Fruit fly (Drosophila melanogaster) whole organism, embryonic: ENCODE measurements around the gene UBL3.

Experiments used
- Aef1 ChIP-seq: fragments of 200-800 bp; sonication (Bioruptor generic); IDR thresholded peaks from 3 replicates; pipeline ENCODE4 v1.3.6; 2022; ENCODE audit warnings: missing biosample characterization, missing genetic modification characterization
- CG10366 ChIP-seq: fragments of 200-800 bp; sonication (Bioruptor generic); IDR thresholded peaks from 2 replicates; pipeline ENCODE4 v1.3.6; 2022; ENCODE audit warnings: missing biosample characterization, missing genetic modification characterization
- CG11723 ChIP-seq: fragments of 200-800 bp; sonication (Bioruptor generic); optimal IDR thresholded peaks from 2 replicates; lab custom pipeline; 2017; ENCODE audit warnings: missing biosample characterization, mild to moderate bottlenecking, missing genetic modification characterization
- CG12219 ChIP-seq: fragments of 200-800 bp; sonication (Bioruptor generic); optimal IDR thresholded peaks from 3 replicates; lab custom pipeline; 2018; ENCODE audit warnings: missing biosample characterization, mild to moderate bottlenecking, missing genetic modification characterization
- CG15073 ChIP-seq: fragments of 200-800 bp; sonication (Bioruptor generic); optimal IDR thresholded peaks from 2 replicates; lab custom pipeline; 2016; ENCODE audit warnings: missing biosample characterization, missing genetic modification characterization
- CG15514 ChIP-seq: fragments of 200-800 bp; sonication (Bioruptor generic); optimal IDR thresholded peaks from 3 replicates; lab custom pipeline; 2017; ENCODE audit warnings: missing biosample characterization, missing genetic modification characterization, mild to moderate bottlenecking, moderate library complexity, missing genetic modification reagents
- CG1603 ChIP-seq: fragments of 200-800 bp; sonication (Bioruptor generic); optimal IDR thresholded peaks from 2 replicates; lab custom pipeline; 2019; ENCODE audit warnings: missing biosample characterization, mild to moderate bottlenecking, missing genetic modification characterization, moderate library complexity
- CG1647 ChIP-seq: fragments of 200-800 bp; sonication (Bioruptor generic); optimal IDR thresholded peaks from 3 replicates; lab custom pipeline; 2016; ENCODE audit warnings: missing biosample characterization, missing genetic modification characterization
- CG16779 ChIP-seq: fragments of 200-800 bp; sonication (Bioruptor generic); IDR thresholded peaks from 2 replicates; pipeline ENCODE4 v1.3.6; 2022; ENCODE audit warnings: missing biosample characterization, missing genetic modification characterization
- CG1792 ChIP-seq: fragments of 200-800 bp; sonication (Bioruptor generic); optimal IDR thresholded peaks from 2 replicates; lab custom pipeline; 2016; ENCODE audit warnings: missing biosample characterization, missing genetic modification characterization
- CG18476 ChIP-seq: fragments of 200-800 bp; sonication (Bioruptor generic); optimal IDR thresholded peaks from 2 replicates; lab custom pipeline; 2016; ENCODE audit warnings: missing biosample characterization, mild to moderate bottlenecking, missing genetic modification characterization
- CG31388 ChIP-seq: fragments of 200-800 bp; sonication (Bioruptor generic); optimal IDR thresholded peaks from 2 replicates; lab custom pipeline; 2016; ENCODE audit warnings: missing biosample characterization, missing genetic modification characterization
- CG31441 ChIP-seq: fragments of 200-800 bp; sonication (Bioruptor generic); IDR thresholded peaks from 2 replicates; pipeline ENCODE4 v1.3.6; 2022; ENCODE audit warnings: missing biosample characterization, missing genetic modification characterization
- CG32532 ChIP-seq: fragments of 200-800 bp; sonication (Bioruptor generic); IDR thresholded peaks from 2 replicates; pipeline ENCODE4 v1.3.6; 2022; ENCODE audit warnings: missing biosample characterization, missing genetic modification characterization
- CG34422 ChIP-seq: fragments of 200-800 bp; sonication (Bioruptor generic); IDR thresholded peaks from 3 replicates; pipeline ENCODE4 v1.3.6; 2022; ENCODE audit warnings: missing biosample characterization, missing genetic modification characterization
- CG3726 ChIP-seq: fragments of 200-800 bp; sonication (Bioruptor generic); IDR thresholded peaks from 3 replicates; pipeline ENCODE4, ENCODE4 v1.3.6; 2022; ENCODE audit warnings: missing biosample characterization, missing genetic modification characterization
- CG4282 ChIP-seq: fragments of 200-800 bp; sonication (Bioruptor generic); optimal IDR thresholded peaks from 2 replicates; lab custom pipeline; 2016; ENCODE audit warnings: missing biosample characterization, missing genetic modification characterization
- CG6791 ChIP-seq: fragments of 200-800 bp; sonication (Bioruptor generic); IDR thresholded peaks from 3 replicates; pipeline ENCODE4 v1.3.6; 2022; ENCODE audit warnings: missing biosample characterization, missing genetic modification characterization; ENCODE audit not compliant: partially characterized antibody
- CG8765 ChIP-seq: fragments of 200-800 bp; sonication (Bioruptor generic); IDR thresholded peaks from 2 replicates; pipeline ENCODE4 v1.3.6; 2022; ENCODE audit warnings: missing biosample characterization, missing genetic modification characterization
- CG9876 ChIP-seq: fragments of 200-800 bp; sonication (Bioruptor generic); optimal IDR thresholded peaks from 2 replicates; lab custom pipeline; 2016; ENCODE audit warnings: missing biosample characterization, missing genetic modification characterization
- Camta ChIP-seq: fragments of 200-800 bp; sonication (Bioruptor generic); optimal IDR thresholded peaks from 2 replicates; lab custom pipeline; 2016; ENCODE audit warnings: missing biosample characterization, missing genetic modification characterization
- CoRest ChIP-seq: fragments of 200-800 bp; sonication (Bioruptor generic); optimal IDR thresholded peaks from 3 replicates; lab custom pipeline; 2018; ENCODE audit warnings: missing biosample characterization, mild to moderate bottlenecking, missing genetic modification characterization, moderate library complexity
- D ChIP-seq, 2 experiments: fragments of 200-800 bp in 1 of 2; fragments of >200 bp in 1 of 2; sonication (Bioruptor generic) in 1 of 2; optimal IDR thresholded peaks; 2 replicates in 1 of 2; 3 replicates in 1 of 2; lab custom pipeline; 2017; ENCODE audit warnings: mild to moderate bottlenecking in 1 of 2, missing biosample characterization in 1 of 2, missing genetic modification characterization in 1 of 2, missing genetic modification reagents in 1 of 2
- Dad ChIP-seq: fragments of 200-800 bp; sonication (Bioruptor generic); optimal IDR thresholded peaks from 3 replicates; lab custom pipeline; 2016; ENCODE audit warnings: missing biosample characterization, missing genetic modification characterization
- Dfd ChIP-seq, 2 experiments: fragments of >200 bp; optimal IDR thresholded peaks; 2 replicates each; lab custom pipeline; 2017; ENCODE audit warnings: missing biosample characterization in 2 of 2, missing genetic modification characterization in 2 of 2
- Dp ChIP-seq: fragments of 200-800 bp; sonication (Bioruptor generic); optimal IDR thresholded peaks from 2 replicates; lab custom pipeline; 2018; ENCODE audit warnings: missing biosample characterization, mild to moderate bottlenecking, missing genetic modification characterization, moderate library complexity
- E2f1 ChIP-seq: fragments of 200-800 bp; sonication (Bioruptor generic); IDR thresholded peaks from 2 replicates; pipeline ENCODE4 v1.3.6; 2022; ENCODE audit warnings: missing biosample characterization, missing genetic modification characterization
- Ets97D ChIP-seq: fragments of 200-800 bp; sonication (Bioruptor generic); optimal IDR thresholded peaks from 3 replicates; lab custom pipeline; 2016; ENCODE audit warnings: missing biosample characterization, missing genetic modification characterization
- Gug ChIP-seq: fragments of 200-800 bp; sonication (Bioruptor generic); IDR thresholded peaks from 4 replicates; pipeline ENCODE4 v1.3.6; 2022; ENCODE audit warnings: missing biosample characterization, missing genetic modification characterization
- HLH3B ChIP-seq: fragments of 200-800 bp; sonication (Bioruptor generic); IDR thresholded peaks from 2 replicates; pipeline ENCODE4 v1.3.6; 2022; ENCODE audit warnings: missing biosample characterization, missing genetic modification characterization
- Meics ChIP-seq: fragments of 200-800 bp; sonication (Bioruptor generic); optimal IDR thresholded peaks from 2 replicates; lab custom pipeline; 2017; ENCODE audit warnings: missing biosample characterization, mild to moderate bottlenecking, missing genetic modification characterization
- NfI ChIP-seq: fragments of 200-800 bp; sonication (Bioruptor generic); optimal IDR thresholded peaks from 3 replicates; lab custom pipeline; 2018; ENCODE audit warnings: missing biosample characterization, mild to moderate bottlenecking, missing genetic modification characterization, moderate library complexity
- Oaz ChIP-seq: fragments of 200-800 bp; sonication (Bioruptor generic); IDR thresholded peaks from 2 replicates; pipeline ENCODE4 v1.3.6; 2022; ENCODE audit warnings: missing biosample characterization, missing genetic modification characterization
- Rx ChIP-seq: fragments of 200-800 bp; sonication (Bioruptor generic); IDR thresholded peaks from 2 replicates; pipeline ENCODE4 v1.3.6; 2022; ENCODE audit warnings: missing biosample characterization, missing genetic modification characterization
- Sox100B ChIP-seq: fragments of 200-800 bp; sonication (Bioruptor generic); optimal IDR thresholded peaks from 3 replicates; lab custom pipeline; 2018; ENCODE audit warnings: missing biosample characterization, mild to moderate bottlenecking, missing genetic modification characterization
- ci ChIP-seq: fragments of 200-800 bp; sonication (Bioruptor generic); IDR thresholded peaks from 3 replicates; pipeline ENCODE4 v1.3.6; 2022; ENCODE audit warnings: missing biosample characterization, missing genetic modification characterization
- crc ChIP-seq: fragments of 200-800 bp; sonication (Bioruptor generic); optimal IDR thresholded peaks from 2 replicates; lab custom pipeline; 2016; ENCODE audit warnings: missing biosample characterization, missing genetic modification characterization
- dan ChIP-seq: fragments of 200-800 bp; sonication (Bioruptor generic); IDR thresholded peaks from 2 replicates; pipeline ENCODE4 v1.3.6; 2022; ENCODE audit warnings: missing biosample characterization, missing genetic modification characterization
- dm ChIP-seq: fragments of 200-800 bp; sonication (Bioruptor generic); optimal IDR thresholded peaks from 3 replicates; lab custom pipeline; 2016; ENCODE audit warnings: missing biosample characterization, missing genetic modification characterization
- emc ChIP-seq: fragments of 200-800 bp; sonication (Bioruptor generic); optimal IDR thresholded peaks from 2 replicates; lab custom pipeline; 2016; ENCODE audit warnings: missing biosample characterization, missing genetic modification characterization
- inv ChIP-seq: fragments of 200-800 bp; sonication (Bioruptor generic); IDR thresholded peaks from 2 replicates; pipeline ENCODE4 v1.3.6; 2022; ENCODE audit warnings: missing biosample characterization, missing genetic modification characterization; ENCODE audit not compliant: partially characterized antibody
- lab ChIP-seq: fragments of 200-800 bp; sonication (Bioruptor generic); optimal IDR thresholded peaks from 3 replicates; lab custom pipeline; 2017; ENCODE audit warnings: missing biosample characterization, missing genetic modification characterization, mild to moderate bottlenecking, moderate library complexity, missing genetic modification reagents
- maf-S ChIP-seq: fragments of 200-800 bp; sonication (Bioruptor generic); optimal IDR thresholded peaks from 2 replicates; lab custom pipeline; 2016; ENCODE audit warnings: missing biosample characterization, missing genetic modification characterization
- oc ChIP-seq: fragments of 200-800 bp; sonication (Bioruptor generic); optimal IDR thresholded peaks from 2 replicates; lab custom pipeline; 2018; ENCODE audit warnings: missing biosample characterization, mild to moderate bottlenecking, missing genetic modification characterization, moderate library complexity
- odd ChIP-seq: fragments of 200-800 bp; sonication (Bioruptor generic); optimal IDR thresholded peaks from 2 replicates; lab custom pipeline; 2017; ENCODE audit warnings: missing biosample characterization, mild to moderate bottlenecking, missing genetic modification characterization
- row ChIP-seq: fragments of 200-800 bp; sonication (Bioruptor generic); IDR thresholded peaks from 3 replicates; pipeline ENCODE4 v1.3.6; 2022; ENCODE audit warnings: missing biosample characterization, missing genetic modification characterization
- sim ChIP-seq: fragments of 200-800 bp; sonication (Bioruptor generic); IDR thresholded peaks from 2 replicates; pipeline ENCODE4 v1.3.6; 2022; ENCODE audit warnings: missing biosample characterization, missing genetic modification characterization
- ssp ChIP-seq: fragments of 200-800 bp; sonication (Bioruptor generic); IDR thresholded peaks from 2 replicates; pipeline ENCODE4 v1.3.6; 2022; ENCODE audit warnings: missing biosample characterization, missing genetic modification characterization
- stwl ChIP-seq: fragments of 200-800 bp; sonication (Bioruptor generic); optimal IDR thresholded peaks from 3 replicates; lab custom pipeline; 2018; ENCODE audit warnings: missing biosample characterization, mild to moderate bottlenecking, missing genetic modification characterization, moderate library complexity
- tin ChIP-seq: fragments of 200-800 bp; sonication (Bioruptor generic); optimal IDR thresholded peaks from 3 replicates; lab custom pipeline; 2016; ENCODE audit warnings: missing biosample characterization, missing genetic modification characterization
- tll ChIP-seq, 2 experiments: fragments of 200-800 bp in 1 of 2; fragments of >200 bp in 1 of 2; sonication (Bioruptor generic) in 1 of 2; optimal IDR thresholded peaks; 2 replicates each; lab custom pipeline; 2017 to 2019; ENCODE audit warnings: missing biosample characterization in 2 of 2, missing genetic modification characterization in 2 of 2, mild to moderate bottlenecking in 1 of 2, moderate library complexity in 1 of 2
- vvl ChIP-seq: fragments of 200-800 bp; sonication (Bioruptor generic); IDR thresholded peaks from 2 replicates; pipeline ENCODE4 v1.3.6; 2022; ENCODE audit warnings: missing biosample characterization, missing genetic modification characterization

UBL3 gene

dm6 chrX:15859869-15860268 is 6.9 kb upstream of the UBL3 start, which contains the start of gene Gbeta13F (continued):
- TF ChIP-seq sim (GFP tag; lab: Robert Waterston, UW) (no peak), NfI (no peak), dm (GFP tag; lab: Kevin White, UChicago) (no peak), CG10366 (GFP tag; lab: Robert Waterston, UW) (no peak), CG32532 (GFP tag; lab: Robert Waterston, UW) (peak; percentile 56), CG6791 (GFP tag; lab: Robert Waterston, UW) (peak; percentile 79), row (peak; percentile 58), CG15514 (GFP tag; lab: Kevin White, UChicago) (no peak), CG31388 (GFP tag; lab: Kevin White, UChicago) (no peak), CG11723 (GFP tag; lab: Kevin White, UChicago) (no peak), ci (no peak), Dad (GFP tag; lab: Kevin White, UChicago) (no peak), dan (GFP tag; lab: Robert Waterston, UW) (no peak), CG3726 (GFP tag; lab: Robert Waterston, UW) (no peak), oc (tag; lab: Kevin White, UChicago) (no peak), CG12219 (GFP tag; lab: Kevin White, UChicago) (no peak), Oaz (GFP tag; lab: Robert Waterston, UW) (no peak), E2f1 (GFP tag; lab: Robert Waterston, UW) (0 out of 2 replicates have a peak, but pooled peaks have one; percentile 16), D (optimal IDR thresholded peaks at IDR 0.05; lab: Kevin White, UChicago) (no peak), D (GFP tag; optimal IDR thresholded peaks at IDR 0.05; lab: Kevin White, UChicago) (no peak), CG16779 (GFP tag; lab: Robert Waterston, UW) (no peak), lab (GFP tag; lab: Kevin White, UChicago) (no peak), ssp (GFP tag; lab: Robert Waterston, UW) (peak; percentile 83), inv (peak; percentile 58), Sox100B (GFP tag; lab: Kevin White, UChicago) (no peak), Meics (GFP tag; lab: Kevin White, UChicago) (no peak), CG15073 (GFP tag; lab: Kevin White, UChicago) (no peak), CG34422 (GFP tag; lab: Robert Waterston, UW) (peak; percentile 12; the same call in 1 of the 3 replicates), Dp (GFP tag; lab: Kevin White, UChicago) (no peak), emc (GFP tag; lab: Kevin White, UChicago) (no peak), CoRest (tag; lab: Kevin White, UChicago) (peak; percentile 0), crc (GFP tag; lab: Kevin White, UChicago) (no peak), CG4282 (GFP tag; lab: Kevin White, UChicago) (no peak), Dfd (GFP tag; optimal IDR thresholded peaks at IDR 0.05; lab: Kevin White, UChicago) (no peak), Ets97D (GFP tag; lab: Kevin White, UChicago) (no peak), CG1792 (GFP tag; lab: Kevin White, UChicago) (no peak), Rx (GFP tag; lab: Robert Waterston, UW) (no peak), Aef1 (GFP tag; lab: Robert Waterston, UW) (no peak), CG8765 (GFP tag; lab: Robert Waterston, UW) (no peak), HLH3B (GFP tag; lab: Robert Waterston, UW) (no peak), tin (GFP tag; lab: Kevin White, UChicago) (no peak), CG1603 (peak; percentile 29), Camta (GFP tag; lab: Kevin White, UChicago) (no peak), CG18476 (GFP tag; lab: Kevin White, UChicago) (no peak), tll (GFP tag; optimal IDR thresholded peaks at IDR 0.05; lab: Kevin White, UChicago) (no peak), CG9876 (no peak), stwl (tag; lab: Kevin White, UChicago) (peak; percentile 33), maf-S (no peak), Gug (GFP tag; lab: Robert Waterston, UW) (peak; percentile 31; the same call in 1 of the 4 replicates), vvl (GFP tag; lab: Robert Waterston, UW) (peak; percentile 24; the same call in 1 of the 2 replicates), CG31441 (no peak), CG1647 (GFP tag; lab: Kevin White, UChicago) (no peak), odd (GFP tag; lab: Kevin White, UChicago) (no peak)
